Comparison of ENCODE assay signal across 1 fruit fly cellular context in genomic region chrX:10137587-10137986, dm6.
A peak's percentile ranks its signal among the peaks of the same experiment; 100 is the strongest.
TF ChIP-seq lines count a peak whose summit lies in the region.

No protein-coding gene starts in this region.

TF ChIP-seq in whole organism, prepupa, 60 proteins besides CTCF, POLR2A, EP300 and RAD21 (continued from another document):
- TF ChIP-seq achi (GFP tag; optimal IDR thresholded peaks at IDR 0.05; lab: Kevin White, UChicago) (no peak), CG10631 (GFP tag; optimal IDR thresholded peaks at IDR 0.05; lab: Kevin White, UChicago) (peak; percentile 1), net (GFP tag; optimal IDR thresholded peaks at IDR 0.05; lab: Kevin White, UChicago) (no peak), CG8119 (GFP tag; IDR thresholded peaks at IDR 0.05; lab: Robert Waterston, UW) (no peak), CG4318 (GFP tag; optimal IDR thresholded peaks at IDR 0.05; lab: Kevin White, UChicago) (no peak), CG11902 (GFP tag; optimal IDR thresholded peaks at IDR 0.05; lab: Kevin White, UChicago) (no peak), svp (GFP tag; lab: Kevin White, UChicago) (peak; percentile 64), Hr4 (GFP tag; optimal IDR thresholded peaks at IDR 0.05; lab: Kevin White, UChicago) (no peak), eg (GFP tag; IDR thresholded peaks at IDR 0.05; lab: Robert Waterston, UW) (no peak)
